Worm (Caenorhabditis elegans) whole organism, L3 larva: ENCODE measurements around the gene sre-27.
"Not testable (repeated sequence)": the region's sequence is repeated elsewhere in the genome, so short reads cannot be mapped to it uniquely, and the experiment has no call there.

Experiments used
- aly-2 ChIP-seq: fragments of 150-350 bp; optimal IDR thresholded peaks from 2 replicates; lab custom pipeline; 2014; ENCODE audit warnings: missing biosample characterization, missing genetic modification characterization
- ceh-28 ChIP-seq: fragments of 150-350 bp; optimal IDR thresholded peaks from 2 replicates; lab custom pipeline; 2014; ENCODE audit warnings: missing biosample characterization, missing genetic modification reagents, missing genetic modification characterization
- egl-27 ChIP-seq: sonication (generic microtip); optimal IDR thresholded peaks from 4 replicates; lab custom pipeline; 2017; ENCODE audit warnings: missing biosample characterization, missing genetic modification reagents, missing genetic modification characterization
- elt-2 ChIP-seq: sonication (generic microtip); optimal IDR thresholded peaks from 2 replicates; lab custom pipeline; 2016; ENCODE audit warnings: missing genetic modification reagents, mild to moderate bottlenecking, missing genetic modification characterization, missing compliant biosample characterization
- elt-3 ChIP-seq, 3 experiments: fragments of 150-350 bp in 1 of 3; sonication (generic microtip) in 2 of 3; optimal IDR thresholded peaks; 2 replicates in 2 of 3; 4 replicates in 1 of 3; lab custom pipeline; 2014 to 2017; ENCODE audit warnings: missing biosample characterization in 3 of 3, missing genetic modification characterization in 3 of 3
- lin-39 ChIP-seq: fragments of 150-350 bp; optimal IDR thresholded peaks from 2 replicates; lab custom pipeline; 2018; ENCODE audit warnings: missing biosample characterization, missing genetic modification reagents, missing genetic modification characterization
- nhr-28 ChIP-seq: fragments of 150-350 bp; optimal IDR thresholded peaks from 2 replicates; lab custom pipeline; 2014; ENCODE audit warnings: missing biosample characterization, missing genetic modification characterization
- nhr-76 ChIP-seq: fragments of 150-350 bp; sonication (generic microtip); optimal IDR thresholded peaks from 5 replicates; lab custom pipeline; 2014; ENCODE audit warnings: missing biosample characterization, missing genetic modification characterization
- nhr-77 ChIP-seq: fragments of 150-350 bp; optimal IDR thresholded peaks from 2 replicates; lab custom pipeline; 2014; ENCODE audit warnings: missing biosample characterization, missing genetic modification characterization
- skn-1 ChIP-seq: fragments of 150-350 bp; optimal IDR thresholded peaks from 2 replicates; lab custom pipeline; 2014; ENCODE audit warnings: missing biosample characterization, missing genetic modification characterization
- snpc-4 ChIP-seq: fragments of 150-350 bp; optimal IDR thresholded peaks from 2 replicates; lab custom pipeline; 2014; ENCODE audit warnings: missing biosample characterization, missing genetic modification characterization
- unc-62 ChIP-seq: fragments of 150-350 bp; sonication (generic microtip); optimal IDR thresholded peaks from 4 replicates; lab custom pipeline; 2014; ENCODE audit warnings: missing biosample characterization, missing genetic modification reagents, missing genetic modification characterization
- zag-1 ChIP-seq: fragments of 150-350 bp; optimal IDR thresholded peaks from 2 replicates; lab custom pipeline; 2014; ENCODE audit warnings: missing biosample characterization, missing genetic modification characterization
- ztf-4 ChIP-seq: fragments of 150-350 bp; optimal IDR thresholded peaks from 2 replicates; lab custom pipeline; 2014; ENCODE audit warnings: missing biosample characterization, missing genetic modification characterization

DNA sequence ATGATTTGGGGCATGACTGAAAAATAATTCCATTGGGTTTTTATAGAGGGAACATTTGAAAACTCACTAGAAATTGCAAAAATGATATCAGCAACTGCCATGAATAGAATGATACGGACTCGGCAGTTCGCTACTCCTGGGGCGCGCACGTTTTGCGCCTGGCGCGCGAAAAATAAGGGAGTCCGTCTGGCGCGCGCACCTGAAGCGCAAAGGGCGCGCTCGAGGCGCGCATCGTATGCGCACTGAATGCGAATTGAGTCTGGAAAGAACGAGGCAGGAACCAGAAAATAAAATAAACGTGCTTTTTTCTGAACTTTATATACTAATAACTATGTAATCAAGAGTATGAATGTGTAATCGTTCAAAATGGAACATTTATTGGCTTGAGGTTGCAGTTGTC lies 23.8 kb upstream of the sre-27 start, which contains the start of gene Y57A10C.10:
- not testable (repeated sequence) for TF ChIP-seq unc-62; ztf-4 (tag; lab: Kevin White, UChicago); snpc-4 (tag; lab: Kevin White, UChicago); elt-3 (tag; optimal IDR thresholded peaks at IDR 0.05; lab: Kevin White, UChicago); nhr-77 (tag; lab: Kevin White, UChicago); ceh-28 (tag; lab: Kevin White, UChicago); zag-1 (tag; lab: Kevin White, UChicago); elt-2; egl-27 (tag; lab: Kevin White, UChicago); nhr-76 (tag; lab: Kevin White, UChicago); skn-1 (tag; lab: Kevin White, UChicago); aly-2 (tag; lab: Kevin White, UChicago); lin-39 (tag; lab: Kevin White, UChicago); nhr-28 (tag; lab: Kevin White, UChicago)
